Worm (Caenorhabditis elegans) whole organism, mixed stage, embryonic: ENCODE results near the gene srg-6.

ENCODE experiments used
- M03D4.4 ChIP-seq: sonication (generic microtip); optimal IDR thresholded peaks from 2 replicates; lab custom pipeline; 2017; ENCODE audit warnings: mild to moderate bottlenecking, missing genetic modification characterization, missing compliant biosample characterization
- bed-3 ChIP-seq: fragments of 200-800 bp; sonication (Bioruptor generic); optimal IDR thresholded peaks from 3 replicates; lab custom pipeline; 2018; ENCODE audit warnings: mild to moderate bottlenecking, missing genetic modification characterization, moderate library complexity, missing compliant biosample characterization
- blmp-1 ChIP-seq: fragments of 150-350 bp; optimal IDR thresholded peaks from 2 replicates; lab custom pipeline; 2014; ENCODE audit warnings: missing biosample characterization, missing genetic modification characterization
- ces-1 ChIP-seq: fragments of 150-350 bp; optimal IDR thresholded peaks from 2 replicates; lab custom pipeline; 2014; ENCODE audit warnings: missing biosample characterization, missing genetic modification reagents, missing genetic modification characterization
- elt-3 ChIP-seq: fragments of 150-350 bp; optimal IDR thresholded peaks from 2 replicates; lab custom pipeline; 2014; ENCODE audit warnings: missing biosample characterization, missing genetic modification characterization
- mep-1 ChIP-seq: fragments of 150-350 bp; optimal IDR thresholded peaks from 2 replicates; lab custom pipeline; 2017; ENCODE audit warnings: missing biosample characterization, missing genetic modification reagents, missing genetic modification characterization, inconsistent platforms
- mls-2 ChIP-seq: sonication (generic microtip); optimal IDR thresholded peaks from 2 replicates; lab custom pipeline; 2016; ENCODE audit warnings: mild to moderate bottlenecking, missing genetic modification characterization, moderate library complexity, missing compliant biosample characterization
- nhr-237 ChIP-seq: fragments of 150-350 bp; optimal IDR thresholded peaks from 2 replicates; lab custom pipeline; 2014; ENCODE audit warnings: missing biosample characterization, missing genetic modification characterization
- pha-4 ChIP-seq: fragments of 150-350 bp; optimal IDR thresholded peaks from 2 replicates; lab custom pipeline; 2018; ENCODE audit warnings: missing biosample characterization, missing genetic modification reagents, missing genetic modification characterization
- snpc-4 ChIP-seq: fragments of 150-350 bp; optimal IDR thresholded peaks from 2 replicates; lab custom pipeline; 2014; ENCODE audit warnings: missing biosample characterization, missing genetic modification characterization
- unc-39 ChIP-seq: fragments of 150-350 bp; optimal IDR thresholded peaks from 2 replicates; lab custom pipeline; 2014; ENCODE audit warnings: missing biosample characterization, missing genetic modification characterization
- unc-62 ChIP-seq: fragments of 150-350 bp; optimal IDR thresholded peaks from 2 replicates; lab custom pipeline; 2014; ENCODE audit warnings: missing biosample characterization, missing genetic modification reagents, missing genetic modification characterization
- ztf-11 ChIP-seq: fragments of 150-350 bp; optimal IDR thresholded peaks from 2 replicates; lab custom pipeline; 2014; ENCODE audit warnings: missing biosample characterization, missing genetic modification characterization

DNA sequence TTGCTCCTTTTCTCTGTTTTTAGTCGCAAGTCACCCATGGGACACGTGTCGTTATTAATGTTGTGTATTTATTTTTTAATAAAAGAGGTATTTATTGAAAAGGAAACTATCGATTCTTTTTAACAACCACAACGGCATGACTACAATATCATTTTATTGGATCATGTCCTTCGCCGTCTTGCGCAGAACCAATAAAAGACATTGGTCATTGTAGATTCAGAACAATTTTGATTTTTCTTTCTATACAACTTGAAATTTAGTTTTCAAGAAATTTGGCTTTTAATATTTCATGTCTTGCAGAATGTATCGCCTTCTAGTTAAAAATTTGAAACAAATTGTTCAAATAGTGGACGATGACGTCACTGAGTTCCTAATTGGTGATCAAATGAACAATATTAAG, 14.3 kb downstream of the srg-6 start, which contains the start of gene amdh-1:
- TF ChIP-seq snpc-4 (tag; lab: Kevin White, UChicago) (no peak), M03D4.4 (no peak), nhr-237 (tag; lab: Kevin White, UChicago) (no peak), ces-1 (GFP tag; lab: Kevin White, UChicago) (no peak), unc-39 (tag; lab: Kevin White, UChicago) (no peak), mls-2 (no peak), blmp-1 (tag; lab: Kevin White, UChicago) (no peak), elt-3 (tag; lab: Kevin White, UChicago) (no peak), unc-62 (GFP tag; lab: Kevin White, UChicago) (no peak), bed-3 (GFP tag; lab: Kevin White, UChicago) (no peak), pha-4 (tag; lab: Kevin White, UChicago) (no peak), ztf-11 (tag; lab: Kevin White, UChicago) (no peak), mep-1 (no peak)
